Fruit fly (Drosophila melanogaster): ENCODE data around the gene IntS9.

DNA sequence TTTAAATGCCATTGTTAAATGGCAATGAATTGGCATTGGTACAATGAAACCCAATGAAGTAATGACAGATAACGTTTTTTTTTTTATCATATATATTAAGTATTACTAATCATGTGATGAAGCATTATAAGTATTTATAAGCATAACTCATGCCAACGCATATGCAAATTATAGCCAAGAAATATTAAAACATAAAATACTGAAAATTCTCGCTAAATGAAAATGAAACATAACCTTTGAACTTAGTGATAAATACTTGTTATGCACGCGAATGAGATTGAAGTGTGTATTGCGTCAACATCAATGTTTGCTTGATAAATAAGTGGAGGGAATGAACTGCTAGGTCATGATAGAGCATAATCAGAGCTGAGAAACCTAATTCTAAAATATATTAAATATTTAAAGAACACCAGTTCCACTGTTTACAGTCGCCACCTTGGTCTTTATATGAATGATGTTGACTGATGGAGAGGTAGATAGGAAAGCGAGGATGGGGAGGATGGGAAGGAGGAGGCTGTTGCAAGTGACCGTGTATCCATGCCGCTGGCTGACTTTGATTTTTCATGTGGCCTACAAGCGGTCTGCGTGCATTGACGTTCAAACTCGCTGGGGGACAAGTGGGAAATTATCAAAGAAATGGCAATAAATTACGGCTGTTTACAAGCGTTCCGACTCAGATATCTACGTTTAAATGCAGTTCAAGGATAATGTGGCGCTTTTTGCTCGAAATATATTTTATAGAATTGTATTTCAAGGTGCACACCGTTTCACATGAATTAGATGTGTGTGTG lies 49.1 kb downstream of the IntS9 start:
- TF ChIP-seq usp (GFP tag; optimal IDR thresholded peaks at IDR 0.05) (no peak), ey (GFP tag; optimal IDR thresholded peaks at IDR 0.05) (no peak), Vsx2 (GFP tag; optimal IDR thresholded peaks at IDR 0.05; ENCODE audit: partially characterized antibody) (no peak), rgr (GFP tag; optimal IDR thresholded peaks at IDR 0.05) (no peak), pan (optimal IDR thresholded peaks at IDR 0.05) (no peak), foxo (GFP tag; optimal IDR thresholded peaks at IDR 0.05) (no peak), tai (GFP tag; optimal IDR thresholded peaks at IDR 0.05) (no peak), HLH106 (tag; optimal IDR thresholded peaks at IDR 0.05) (no peak), woc (GFP tag; optimal IDR thresholded peaks at IDR 0.05) (no peak), CG9705 (GFP tag; optimal IDR thresholded peaks at IDR 0.05) (no peak), fru (GFP tag; optimal IDR thresholded peaks at IDR 0.05) (no peak), Jra (GFP tag; optimal IDR thresholded peaks at IDR 0.05) (no peak), h (GFP tag; optimal IDR thresholded peaks at IDR 0.05) (no peak), dl (GFP tag; optimal IDR thresholded peaks at IDR 0.05; ENCODE audit: insufficient read depth in 1 of 2, partially characterized antibody in 2 of 2) (no peak)

Measured in whole organism, wandering third instar larva.